Fruit fly (Drosophila melanogaster): Measurements from ENCODE around the gene CG11454.

DNA sequence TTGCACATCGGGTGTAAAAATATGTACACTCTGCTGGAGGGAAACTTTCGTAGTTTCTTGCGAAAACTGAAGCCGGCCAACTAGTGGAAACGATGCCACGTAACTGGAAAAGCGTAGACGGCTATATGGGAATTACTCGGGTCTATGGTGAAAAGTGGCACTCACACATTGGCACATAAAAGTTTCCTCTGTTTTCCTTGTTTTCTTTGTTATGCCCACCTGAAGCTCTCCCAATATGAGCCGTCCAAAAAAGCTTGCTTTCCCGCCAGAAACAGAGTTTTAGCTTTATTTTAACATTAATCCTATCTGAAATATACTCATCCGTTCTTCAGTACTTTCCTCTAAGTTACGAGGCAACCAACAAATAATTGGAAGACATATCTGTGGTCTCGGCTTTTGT is 12.4 kb upstream of the CG11454 start, which contains the start of gene CG3164:
- no peak for TF ChIP-seq psq (optimal IDR thresholded peaks at IDR 0.05)
- no peak for TF ChIP-seq usp (GFP tag; optimal IDR thresholded peaks at IDR 0.05)
- TF ChIP-seq EcR (GFP tag; optimal IDR thresholded peaks at IDR 0.05), result no peak
- no peak for TF ChIP-seq CG8478 (optimal IDR thresholded peaks at IDR 0.05)
- TF ChIP-seq Dll (optimal IDR thresholded peaks at IDR 0.05), result no peak
